Worm (Caenorhabditis elegans) whole organism, early embryonic: ENCODE results near the gene K08H2.10.

Experiments used
- ama-1 ChIP-seq: fragments of 150-350 bp; optimal IDR thresholded peaks from 2 replicates; lab custom pipeline; 2014
- hmg-4 ChIP-seq: fragments of 200-800 bp; sonication (Bioruptor generic); optimal IDR thresholded peaks from 2 replicates; lab custom pipeline; 2018; ENCODE audit warnings: mild to moderate bottlenecking, missing genetic modification characterization, missing compliant biosample characterization

- no peak for TF ChIP-seq ama-1 (lab: Kevin White, UChicago)
- peak; percentile 70 for TF ChIP-seq hmg-4 (GFP tag; lab: Kevin White, UChicago)
These were observed 6.2 kb upstream of the K08H2.10 start for ce11 chrX:13251354-13251843.
